Fruit fly (Drosophila melanogaster): ENCODE measurements around the gene Syn.

The Syn gene

dm6 chr3R:10213430-10213829 is 22.9 kb downstream of the Syn start (continued):
- TF ChIP-seq CG31441 (GFP tag; IDR thresholded peaks at IDR 0.05) (peak; percentile 83), CG6689 (GFP tag; IDR thresholded peaks at IDR 0.05) (peak; percentile 79), klu (GFP tag; IDR thresholded peaks at IDR 0.05) (peak; percentile 50; the same call in 1 of the 2 replicates), CG7372 (GFP tag; IDR thresholded peaks at IDR 0.05) (peak; percentile 56; the same call in 1 of the 2 replicates), zf30C (GFP tag; optimal IDR thresholded peaks at IDR 0.05) (no peak), CG12942 (GFP tag; optimal IDR thresholded peaks at IDR 0.05) (peak; percentile 42), sug (tag; optimal IDR thresholded peaks at IDR 0.05) (no peak), Doc3 (GFP tag; IDR thresholded peaks at IDR 0.05; ENCODE audit: partially characterized antibody) (no peak), CG2712 (tag; optimal IDR thresholded peaks at IDR 0.05) (peak; percentile 86), Hr3 (GFP tag; optimal IDR thresholded peaks at IDR 0.05) (peak; percentile 43), CG10366 (GFP tag; IDR thresholded peaks at IDR 0.05) (peak; percentile 69), nerfin-1 (tag; optimal IDR thresholded peaks at IDR 0.05) (no peak), NfI (GFP tag; optimal IDR thresholded peaks at IDR 0.05) (peak; percentile 63), CG14050 (GFP tag; IDR thresholded peaks at IDR 0.05) (peak; percentile 61; the same call in 2 of the 3 replicates), Opbp (GFP tag; IDR thresholded peaks at IDR 0.05; ENCODE audit: partially characterized antibody) (no peak), danr (GFP tag; IDR thresholded peaks at IDR 0.05) (no peak), CG6175 (GFP tag; IDR thresholded peaks at IDR 0.05) (no peak), CG32532 (GFP tag; IDR thresholded peaks at IDR 0.05) (no peak; the same call in 1 of the 2 replicates), CG6683 (GFP tag; optimal IDR thresholded peaks at IDR 0.05) (no peak), CG8290 (GFP tag; optimal IDR thresholded peaks at IDR 0.05) (no peak), CG8290 (tag; optimal IDR thresholded peaks at IDR 0.05) (no peak), yki (optimal IDR thresholded peaks at IDR 0.05) (no peak), ro (GFP tag; IDR thresholded peaks at IDR 0.05) (no peak), CG18011 (GFP tag; optimal IDR thresholded peaks at IDR 0.05) (no peak), CG5245 (GFP tag; optimal IDR thresholded peaks at IDR 0.05) (peak; percentile 36), CG1832 (GFP tag; optimal IDR thresholded peaks at IDR 0.05) (no peak), Doc2 (GFP tag; IDR thresholded peaks at IDR 0.05) (no peak), nau (GFP tag; optimal IDR thresholded peaks at IDR 0.05) (no peak), C15 (GFP tag; IDR thresholded peaks at IDR 0.05) (no peak), Sin3A (optimal IDR thresholded peaks at IDR 0.05) (no peak), Sox102F (GFP tag; optimal IDR thresholded peaks at IDR 0.05) (peak; percentile 88), slbo (GFP tag; IDR thresholded peaks at IDR 0.05) (peak; percentile 64), jigr1 (GFP tag; IDR thresholded peaks at IDR 0.05) (no peak), Mrtf (GFP tag; IDR thresholded peaks at IDR 0.05) (peak; percentile 68; the same call in 2 of the 3 replicates), z (GFP tag; IDR thresholded peaks at IDR 0.05) (no peak), CG15011 (GFP tag; optimal IDR thresholded peaks at IDR 0.05) (peak; percentile 32), Dfd (GFP tag; optimal IDR thresholded peaks at IDR 0.05) (no peak), CG9727 (GFP tag; optimal IDR thresholded peaks at IDR 0.05) (peak; percentile 42), NFAT (GFP tag; IDR thresholded peaks at IDR 0.05) (peak; percentile 51), CG31224 (GFP tag; IDR thresholded peaks at IDR 0.05) (peak; percentile 66), bowl (GFP tag; IDR thresholded peaks at IDR 0.05) (no peak), Hmx (GFP tag; optimal IDR thresholded peaks at IDR 0.05) (no peak), pho (GFP tag; optimal IDR thresholded peaks at IDR 0.05) (no peak), insv (GFP tag; optimal IDR thresholded peaks at IDR 0.05) (no peak), CG14710 (tag; optimal IDR thresholded peaks at IDR 0.05) (no peak), lmd (GFP tag; IDR thresholded peaks at IDR 0.05) (peak; percentile 84), Ets97D (GFP tag; optimal IDR thresholded peaks at IDR 0.05) (no peak), ab (GFP tag; optimal IDR thresholded peaks at IDR 0.05) (no peak), her (GFP tag; optimal IDR thresholded peaks at IDR 0.05) (no peak), ase (GFP tag; IDR thresholded peaks at IDR 0.05) (peak; percentile 84), sob (GFP tag; IDR thresholded peaks at IDR 0.05) (peak; percentile 77), fu2 (GFP tag; optimal IDR thresholded peaks at IDR 0.05) (no peak), slp2 (GFP tag; optimal IDR thresholded peaks at IDR 0.05) (no peak), Med (GFP tag) (peak; percentile 59)

Data from whole organism, embryonic.